Worm (Caenorhabditis elegans): ENCODE data around the gene usp-14.
A peak's percentile ranks its signal among the peaks of the same experiment; 100 is the strongest.

usp-14 gene

DNA sequence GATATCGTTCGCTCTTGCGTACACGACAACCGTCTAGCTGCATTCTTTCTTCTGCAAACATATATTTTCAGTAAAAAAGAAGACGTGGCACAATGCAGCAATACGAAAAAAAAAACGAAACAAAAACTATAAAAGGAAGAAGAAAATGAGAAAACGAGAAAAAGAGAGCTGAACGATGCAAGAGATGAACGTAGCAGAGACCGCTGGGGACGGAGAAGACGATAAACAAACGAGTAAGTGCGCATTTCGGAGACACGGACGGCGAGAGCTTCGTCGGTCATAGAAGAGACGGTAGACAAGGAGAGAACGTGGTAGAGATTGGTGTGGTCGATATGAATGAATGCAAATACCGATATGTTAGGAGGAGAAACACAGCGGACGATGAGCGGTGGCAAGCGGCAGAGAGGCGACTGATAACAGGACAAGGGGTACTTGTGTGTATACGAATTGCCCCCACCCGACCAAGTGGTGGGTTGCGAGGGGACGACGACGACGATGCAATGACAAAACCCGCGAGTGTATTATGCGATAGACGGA is 50.5 kb downstream of the usp-14 start, which contains the start of gene K04B12.2:
K04B12.2 (minus strand) TSS at position 51 of the 537 bp plus-strand sequence.
- peak; percentile 41 for TF ChIP-seq pqm-1 (tag; optimal IDR thresholded peaks at IDR 0.05)
- no peak for TF ChIP-seq F13H6.1 (tag; optimal IDR thresholded peaks at IDR 0.05)
- TF ChIP-seq T23F11.4 (GFP tag; optimal IDR thresholded peaks at IDR 0.05): no peak
- no peak for TF ChIP-seq pag-3 (tag; optimal IDR thresholded peaks at IDR 0.05; ENCODE audit: borderline replicate concordance)
- no peak for TF ChIP-seq pros-1 (tag; optimal IDR thresholded peaks at IDR 0.05)
- TF ChIP-seq odd-2 (tag; optimal IDR thresholded peaks at IDR 0.05): no peak
- no peak for TF ChIP-seq hlh-8 (tag; optimal IDR thresholded peaks at IDR 0.05)
- TF ChIP-seq ceh-9 (tag; optimal IDR thresholded peaks at IDR 0.05): no peak
- no peak for TF ChIP-seq eyg-1 (tag; optimal IDR thresholded peaks at IDR 0.05)
- no peak for TF ChIP-seq hlh-15 (tag; optimal IDR thresholded peaks at IDR 0.05)
- TF ChIP-seq ama-1 (optimal IDR thresholded peaks at IDR 0.05): no peak
- peak; percentile 75 for TF ChIP-seq elt-2 (tag; optimal IDR thresholded peaks at IDR 0.05)
- TF ChIP-seq lim-6 (tag; optimal IDR thresholded peaks at IDR 0.05): peak; percentile 36
- TF ChIP-seq sox-4 (tag; optimal IDR thresholded peaks at IDR 0.05): no peak
- TF ChIP-seq ahr-1 (tag; optimal IDR thresholded peaks at IDR 0.05): no peak
- TF ChIP-seq npax-4 (tag; optimal IDR thresholded peaks at IDR 0.05): no peak
- no peak for TF ChIP-seq tbx-7 (tag; optimal IDR thresholded peaks at IDR 0.05)
- no peak for TF ChIP-seq fkh-10 (GFP tag; optimal IDR thresholded peaks at IDR 0.05)
- no peak for TF ChIP-seq unc-3 (GFP tag; conservative IDR thresholded peaks at IDR 0.05)
- no peak for TF ChIP-seq unc-3 (tag; optimal IDR thresholded peaks at IDR 0.05)
- TF ChIP-seq rnt-1 (tag; optimal IDR thresholded peaks at IDR 0.05): peak; percentile 25
- no peak for TF ChIP-seq ceh-2 (tag; optimal IDR thresholded peaks at IDR 0.05)
- no peak for TF ChIP-seq C38D4.7 (GFP tag; optimal IDR thresholded peaks at IDR 0.05)
- peak; percentile 47 for TF ChIP-seq ceh-18 (tag; optimal IDR thresholded peaks at IDR 0.05)
- no peak for TF ChIP-seq gmeb-2 (tag; optimal IDR thresholded peaks at IDR 0.05)
- TF ChIP-seq C08G9.2 (tag; optimal IDR thresholded peaks at IDR 0.05): peak; percentile 29
- TF ChIP-seq ceh-30 (tag; optimal IDR thresholded peaks at IDR 0.05): peak; percentile 52
- no peak for TF ChIP-seq K02D7.2 (tag; optimal IDR thresholded peaks at IDR 0.05)
- TF ChIP-seq pat-9 (tag; optimal IDR thresholded peaks at IDR 0.05): no peak
- TF ChIP-seq unc-42 (tag; optimal IDR thresholded peaks at IDR 0.05): no peak
- TF ChIP-seq hlh-6 (tag; optimal IDR thresholded peaks at IDR 0.05): peak; percentile 73
- no peak for TF ChIP-seq syd-9 (tag; optimal IDR thresholded peaks at IDR 0.05)
- TF ChIP-seq ztf-16 (tag; optimal IDR thresholded peaks at IDR 0.05): no peak
- no peak for TF ChIP-seq ceh-45 (GFP tag; IDR thresholded peaks at IDR 0.05)
- peak; percentile 15 for TF ChIP-seq sdc-2 (tag; optimal IDR thresholded peaks at IDR 0.05)
- peak; percentile 55 for TF ChIP-seq ceh-31 (tag; optimal IDR thresholded peaks at IDR 0.05)
- no peak for TF ChIP-seq ceh-48 (tag; optimal IDR thresholded peaks at IDR 0.05)
- TF ChIP-seq mec-3 (tag; optimal IDR thresholded peaks at IDR 0.05; ENCODE audit: borderline replicate concordance): no peak
- TF ChIP-seq ceh-19 (GFP tag; optimal IDR thresholded peaks at IDR 0.05): no peak
- TF ChIP-seq fkh-6 (tag; optimal IDR thresholded peaks at IDR 0.05): no peak
- TF ChIP-seq unc-55 (GFP tag; optimal IDR thresholded peaks at IDR 0.05): peak; percentile 80
- TF ChIP-seq nhr-232 (tag; optimal IDR thresholded peaks at IDR 0.05): no peak
- TF ChIP-seq tbx-2 (tag; optimal IDR thresholded peaks at IDR 0.05): peak; percentile 64
- TF ChIP-seq nhr-11 (tag; optimal IDR thresholded peaks at IDR 0.05): no peak
- TF ChIP-seq fax-1 (tag; optimal IDR thresholded peaks at IDR 0.05): no peak
- no peak for TF ChIP-seq zip-5 (tag; optimal IDR thresholded peaks at IDR 0.05)
- TF ChIP-seq dmd-4 (tag; optimal IDR thresholded peaks at IDR 0.05; ENCODE audit: borderline replicate concordance): no peak
- peak; percentile 62 for TF ChIP-seq ceh-22 (tag; optimal IDR thresholded peaks at IDR 0.05)
- TF ChIP-seq nfya-1 (tag; optimal IDR thresholded peaks at IDR 0.05): peak; percentile 90
- no peak for TF ChIP-seq ceh-24 (tag; optimal IDR thresholded peaks at IDR 0.05)
- TF ChIP-seq lin-11 (tag; optimal IDR thresholded peaks at IDR 0.05): no peak
- TF ChIP-seq madf-2 (tag; optimal IDR thresholded peaks at IDR 0.05): no peak
- no peak for TF ChIP-seq che-1 (tag; optimal IDR thresholded peaks at IDR 0.05)
- TF ChIP-seq pax-1 (tag; optimal IDR thresholded peaks at IDR 0.05): no peak
- no peak for TF ChIP-seq Y22D7AL.16 (tag; optimal IDR thresholded peaks at IDR 0.05)
